Worm (Caenorhabditis elegans) whole organism, early embryonic: Measurements from ENCODE around the gene F46B6.4.

Source experiments
- ama-1 ChIP-seq: fragments of 150-350 bp; optimal IDR thresholded peaks from 2 replicates; lab custom pipeline; 2014
- flt-1 ChIP-seq: fragments of 200-800 bp; sonication (Bioruptor generic); IDR thresholded peaks from 2 replicates; pipeline ENCODE4 v1.3.6; 2022; ENCODE audit warnings: missing genetic modification characterization, missing compliant biosample characterization
- hnd-1 ChIP-seq: sonication (generic microtip); optimal IDR thresholded peaks from 2 replicates; lab custom pipeline; 2016; ENCODE audit warnings: missing genetic modification characterization, missing compliant biosample characterization
- scrt-1 ChIP-seq: fragments of 200-800 bp; sonication (Bioruptor generic); IDR thresholded peaks from 2 replicates; pipeline ENCODE4 v1.3.6; 2022; ENCODE audit warnings: missing genetic modification characterization, missing compliant biosample characterization
- tbx-11 ChIP-seq: fragments of 200-800 bp; sonication (Bioruptor generic); IDR thresholded peaks from 2 replicates; pipeline ENCODE4 v1.3.6; 2022; ENCODE audit warnings: missing genetic modification characterization, missing compliant biosample characterization

ce11 chrV:9803176-9803575 lies 23.9 kb upstream of the F46B6.4 start, which contains the start of gene sru-39:
- TF ChIP-seq ama-1 (lab: Kevin White, UChicago): no peak
- no peak for TF ChIP-seq hnd-1 (tag; lab: Kevin White, UChicago)
- TF ChIP-seq flt-1 (GFP tag; lab: Robert Waterston, UW): no peak
- no peak for TF ChIP-seq tbx-11
- TF ChIP-seq scrt-1 (GFP tag; lab: Robert Waterston, UW): no peak
